Worm (Caenorhabditis elegans): ENCODE data around the gene ram-5.

ce11 chrX:14545543-14545942 lies 4.4 kb upstream of the ram-5 start, which contains the start of gene enri-2:
- TF ChIP-seq F13H6.1 (tag; optimal IDR thresholded peaks at IDR 0.05) (no peak), ceh-34 (tag; optimal IDR thresholded peaks at IDR 0.05) (no peak)
